Fruit fly (Drosophila melanogaster): ENCODE data around the gene Ubqn.

The Ubqn gene

DNA sequence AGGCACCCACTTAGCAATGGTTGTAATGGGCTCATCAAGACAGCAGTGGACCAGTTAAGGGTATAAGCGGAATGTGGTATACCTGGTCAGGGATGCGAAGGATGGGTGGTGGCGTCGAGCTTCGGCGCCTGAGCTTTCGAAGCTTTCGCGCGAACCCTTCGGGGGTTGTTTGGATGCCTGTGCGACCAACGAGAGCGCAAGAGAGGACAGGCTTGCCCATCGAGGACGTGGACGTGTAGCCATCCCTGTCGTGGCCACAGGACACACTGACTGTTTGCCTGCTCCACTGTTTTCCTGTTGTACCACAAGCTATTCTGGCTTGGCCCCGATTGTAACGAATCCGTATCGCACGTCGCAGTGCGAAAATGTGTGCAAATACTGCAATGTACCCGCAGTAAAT, 51.7 kb downstream of the Ubqn start, which contains the start of gene CG14234:
CG14234 (plus strand) TSS at position 301 of the 400 bp plus-strand sequence.
- TF ChIP-seq Pif1A (GFP tag; optimal IDR thresholded peaks at IDR 0.05), result no peak
- no peak for TF ChIP-seq CG34367 (tag; optimal IDR thresholded peaks at IDR 0.05)
- TF ChIP-seq CG13204 (GFP tag; optimal IDR thresholded peaks at IDR 0.05), result no peak
- TF ChIP-seq fd96Ca (GFP tag; IDR thresholded peaks at IDR 0.05), result no peak
- no peak for TF ChIP-seq CG8159 (tag; optimal IDR thresholded peaks at IDR 0.05)
- TF ChIP-seq EcR (GFP tag; optimal IDR thresholded peaks at IDR 0.05), result no peak
- no peak for TF ChIP-seq CG17806 (tag; optimal IDR thresholded peaks at IDR 0.05)
- no peak for TF ChIP-seq CG8301 (tag; optimal IDR thresholded peaks at IDR 0.05)
- no peak for TF ChIP-seq CG10348 (GFP tag; IDR thresholded peaks at IDR 0.05)
- TF ChIP-seq D1 (tag; optimal IDR thresholded peaks at IDR 0.05), result no peak
- TF ChIP-seq Snoo (tag; optimal IDR thresholded peaks at IDR 0.05), result no peak
